Fruit fly (Drosophila melanogaster) S2 (cell line): ENCODE results near the gene CG31704.

Source experiments
- CG8478 ChIP-seq: fragments of >200 bp; optimal IDR thresholded peaks from 2 replicates; lab custom pipeline; 2018
- CTCF ChIP-seq, 2 experiments: fragments of >200 bp; optimal IDR thresholded peaks; 2 replicates each; lab custom pipeline; 2018

The CG31704 gene

DNA sequence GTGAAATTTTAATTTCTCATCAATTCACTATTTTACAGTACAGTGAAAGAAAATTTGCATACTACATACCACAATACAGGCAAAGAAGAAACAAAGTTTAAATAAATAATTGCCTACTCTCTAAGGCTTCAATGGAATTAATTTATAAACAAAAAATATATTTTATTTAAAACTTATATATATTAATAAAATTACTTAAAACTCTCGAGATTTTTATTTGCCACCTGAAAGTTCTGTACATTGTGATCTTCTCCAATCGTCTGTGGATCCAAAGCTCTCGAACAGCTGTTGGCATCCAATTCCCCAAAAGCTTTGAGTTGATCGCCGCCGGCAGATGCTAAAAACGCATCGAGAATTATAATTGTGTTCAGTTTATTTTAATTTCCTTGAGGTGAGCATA lies 9.2 kb downstream of the CG31704 start, which contains the start of gene Mal-B2:
Mal-B2 (plus strand) TSS at position 301 of the 400 bp plus-strand sequence.
- TF ChIP-seq CG8478 (lab: Kevin White, UChicago) (no peak), CTCF (optimal IDR thresholded peaks at IDR 0.05; lab: Kevin White, UChicago) (no peak)

DNA sequence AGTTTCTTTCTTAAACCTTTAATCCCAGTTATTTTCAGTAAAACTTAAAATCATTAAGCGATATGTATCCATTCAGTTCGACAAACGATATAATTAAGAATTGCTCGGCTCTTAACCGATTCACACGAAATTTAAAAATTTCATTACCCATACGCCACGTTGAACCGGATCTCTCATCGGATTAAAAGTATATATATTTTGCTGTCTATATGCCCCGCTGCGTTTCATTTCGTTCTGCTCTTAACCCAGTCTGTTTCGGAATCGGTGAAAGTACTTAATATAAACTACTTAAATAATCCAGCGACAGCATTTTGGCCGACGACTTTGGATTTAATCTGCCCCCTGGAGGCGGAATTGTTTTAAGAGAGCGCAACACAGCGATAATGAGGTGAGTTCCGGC lies 12.6 kb downstream of the CG31704 start, which contains the start of gene CG42751:
CG42751 (plus strand) TSS at position 301 of the 400 bp plus-strand sequence.
- TF ChIP-seq CG8478 (lab: Kevin White, UChicago) (no peak), CTCF (optimal IDR thresholded peaks at IDR 0.05; lab: Kevin White, UChicago) (no peak)

dm6 chr2L:11870867-11871452 lies 30.5 kb downstream of the CG31704 start:
- no peak for TF ChIP-seq CG8478 (lab: Kevin White, UChicago)
- TF ChIP-seq CTCF (optimal IDR thresholded peaks at IDR 0.05; lab: Kevin White, UChicago): no peak

dm6 chr2L:11874232-11874765 lies 33.8 kb downstream of the CG31704 start:
- TF ChIP-seq CTCF (optimal IDR thresholded peaks at IDR 0.05; lab: Kevin White, UChicago): no peak
- no peak for TF ChIP-seq CG8478 (lab: Kevin White, UChicago)

DNA sequence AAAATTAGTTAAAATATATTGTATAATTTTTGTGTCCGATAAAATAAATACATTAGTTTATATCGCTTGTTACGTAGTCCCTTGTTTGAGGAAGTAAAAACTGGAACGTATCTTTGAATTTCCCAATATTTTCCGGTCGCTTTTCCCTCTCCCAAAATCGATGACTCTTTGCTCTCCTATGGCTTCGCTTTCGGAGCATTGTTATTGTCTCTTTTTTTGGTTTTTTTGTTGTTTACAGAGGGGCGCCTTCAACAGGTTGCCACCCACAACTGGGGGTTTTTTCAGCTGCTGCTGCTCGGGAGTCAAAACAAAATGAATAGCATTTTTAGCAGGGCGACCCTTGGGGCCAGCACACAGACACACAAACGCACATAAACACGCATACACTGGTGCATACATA lies 34.4 kb downstream of the CG31704 start:
- TF ChIP-seq CG8478 (lab: Kevin White, UChicago) (no peak), CTCF (optimal IDR thresholded peaks at IDR 0.05; lab: Kevin White, UChicago) (no peak)

DNA sequence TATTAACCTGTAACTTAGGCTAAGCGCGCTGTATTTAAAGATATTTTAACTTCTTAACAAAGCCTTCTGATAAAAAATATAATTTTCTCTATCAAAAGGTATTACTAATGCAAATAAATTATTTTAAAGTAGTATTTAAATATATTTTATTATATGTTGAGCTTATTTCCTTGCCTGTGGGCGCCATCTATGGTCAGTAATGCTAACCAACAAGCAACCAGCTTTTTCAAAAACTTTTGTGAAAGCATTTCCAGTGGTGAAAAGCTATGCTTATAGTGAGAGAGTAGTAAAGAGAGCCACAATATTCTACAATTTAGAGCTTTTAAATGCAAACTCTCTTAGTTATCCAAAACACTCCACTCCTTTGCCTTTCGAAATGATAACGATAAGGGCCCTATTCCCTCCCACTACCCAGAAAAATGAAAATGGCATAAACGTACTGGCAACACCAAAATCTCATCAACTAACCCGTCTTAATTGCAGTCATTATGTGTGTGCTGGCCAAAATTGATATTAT lies 38.4 kb downstream of the CG31704 start:
- no peak for TF ChIP-seq CG8478 (lab: Kevin White, UChicago)
